Fruit fly (Drosophila melanogaster): ENCODE data around the gene mRpS7.

Gene mRpS7

dm6 chr2L:10339212-10339721, 47.2 kb upstream of the mRpS7 start, which contains the start of gene SamDC:
TSS of gene SamDC (plus strand) at chr2L:10339457.
- TF ChIP-seq lz (GFP tag; optimal IDR thresholded peaks at IDR 0.05) (peak; percentile 15), Eip93F (GFP tag; optimal IDR thresholded peaks at IDR 0.05) (peak; percentile 25), Sox15 (GFP tag; optimal IDR thresholded peaks at IDR 0.05) (no peak), acj6 (GFP tag; optimal IDR thresholded peaks at IDR 0.05) (peak; percentile 30), dsx (GFP tag; optimal IDR thresholded peaks at IDR 0.05; ENCODE audit: poor library complexity, severe bottlenecking) (peak; percentile 19), Gug (GFP tag; IDR thresholded peaks at IDR 0.05) (no peak), Eip75B (GFP tag; optimal IDR thresholded peaks at IDR 0.05) (peak; percentile 9), Hr4 (GFP tag; optimal IDR thresholded peaks at IDR 0.05) (peak; percentile 28), topi (GFP tag; optimal IDR thresholded peaks at IDR 0.05) (peak; percentile 37), CG6808 (GFP tag; optimal IDR thresholded peaks at IDR 0.05) (no peak), Eip78C (GFP tag) (peak; percentile 73), CG3919 (GFP tag; optimal IDR thresholded peaks at IDR 0.05) (peak; percentile 21), Ets21C (GFP tag; optimal IDR thresholded peaks at IDR 0.05) (no peak), Blimp-1 (GFP tag; optimal IDR thresholded peaks at IDR 0.05) (no peak), ss (GFP tag; optimal IDR thresholded peaks at IDR 0.05) (no peak), eg (GFP tag; IDR thresholded peaks at IDR 0.05) (no peak), pdm3 (GFP tag; optimal IDR thresholded peaks at IDR 0.05) (peak; percentile 39), net (GFP tag; optimal IDR thresholded peaks at IDR 0.05) (peak; percentile 13), CG11762 (GFP tag; optimal IDR thresholded peaks at IDR 0.05; ENCODE audit: insufficient read depth) (no peak), OdsH (GFP tag; optimal IDR thresholded peaks at IDR 0.05) (peak; percentile 31), achi (GFP tag; optimal IDR thresholded peaks at IDR 0.05) (peak; percentile 1), Hr38 (GFP tag; optimal IDR thresholded peaks at IDR 0.05) (no peak), CG8119 (GFP tag; IDR thresholded peaks at IDR 0.05) (no peak), salr (GFP tag; optimal IDR thresholded peaks at IDR 0.05) (peak in 1 of 2 experiments; percentile 33), Smox (GFP tag; optimal IDR thresholded peaks at IDR 0.05) (peak; percentile 25), Met (GFP tag; optimal IDR thresholded peaks at IDR 0.05) (peak; percentile 18), vri (GFP tag; optimal IDR thresholded peaks at IDR 0.05) (peak; percentile 44), esn (GFP tag; optimal IDR thresholded peaks at IDR 0.05) (peak; percentile 53), CG10631 (GFP tag; optimal IDR thresholded peaks at IDR 0.05) (peak; percentile 45), CG3032 (tag; optimal IDR thresholded peaks at IDR 0.05) (peak; percentile 38), CG6276 (GFP tag; optimal IDR thresholded peaks at IDR 0.05) (no peak), fkh (GFP tag; optimal IDR thresholded peaks at IDR 0.05) (peak; percentile 78), Ets96B (tag; optimal IDR thresholded peaks at IDR 0.05) (no peak), CG6163 (GFP tag; IDR thresholded peaks at IDR 0.05) (no peak), CG15336 (GFP tag; IDR thresholded peaks at IDR 0.05) (peak; percentile 63), Sox102F (GFP tag; optimal IDR thresholded peaks at IDR 0.05) (peak; percentile 8), Lpt (GFP tag; optimal IDR thresholded peaks at IDR 0.05) (peak; percentile 16), CG7368 (GFP tag; optimal IDR thresholded peaks at IDR 0.05) (no peak), cyc (GFP tag; optimal IDR thresholded peaks at IDR 0.05) (peak; percentile 1), CG6854 (GFP tag; optimal IDR thresholded peaks at IDR 0.05) (peak; percentile 19), Sox14 (GFP tag; optimal IDR thresholded peaks at IDR 0.05) (peak; percentile 58), CG11902 (GFP tag; optimal IDR thresholded peaks at IDR 0.05) (no peak), CG16779 (tag; optimal IDR thresholded peaks at IDR 0.05) (no peak), fd59A (GFP tag; optimal IDR thresholded peaks at IDR 0.05) (no peak)

All from whole organism, prepupa.